Worm (Caenorhabditis elegans): ENCODE measurements around the gene C16A3.5.

ce11 chrIII:6360825-6361224, 19.7 kb upstream of the C16A3.5 start:
- TF ChIP-seq elt-2 (tag; optimal IDR thresholded peaks at IDR 0.05) (no peak), nhr-11 (tag; optimal IDR thresholded peaks at IDR 0.05) (no peak), ama-1 (optimal IDR thresholded peaks at IDR 0.05) (no peak), ets-4 (tag; optimal IDR thresholded peaks at IDR 0.05) (no peak), sox-4 (tag; optimal IDR thresholded peaks at IDR 0.05) (no peak), K02D7.2 (tag; optimal IDR thresholded peaks at IDR 0.05) (no peak), F13H6.1 (tag; optimal IDR thresholded peaks at IDR 0.05) (no peak), ttx-3 (tag; optimal IDR thresholded peaks at IDR 0.05) (no peak)

Data from whole organism, late embryonic.